Worm (Caenorhabditis elegans): ENCODE data around the gene C25E10.10.

Gene C25E10.10

ce11 chrV:9065915-9066314 lies 9.8 kb upstream of the C25E10.10 start:
- TF ChIP-seq sea-2 (GFP tag; optimal IDR thresholded peaks at IDR 0.05) (no peak), elt-1 (tag; optimal IDR thresholded peaks at IDR 0.05) (peak; percentile 87), aly-2 (tag; optimal IDR thresholded peaks at IDR 0.05) (no peak)

- no peak for TF ChIP-seq pha-4 (tag; optimal IDR thresholded peaks at IDR 0.05)
- no peak for TF ChIP-seq nhr-23 (tag; optimal IDR thresholded peaks at IDR 0.05)
- TF ChIP-seq egl-5 (tag; optimal IDR thresholded peaks at IDR 0.05) = no peak
Measured at ce11 chrV:9065001-9065400, 8.8 kb upstream of the C25E10.10 start.

- no peak for TF ChIP-seq nhr-25 (tag; optimal IDR thresholded peaks at IDR 0.05)
- no peak for TF ChIP-seq snpc-4 (tag; optimal IDR thresholded peaks at IDR 0.05)
- TF ChIP-seq nhr-77 (tag; optimal IDR thresholded peaks at IDR 0.05) = no peak
- peak; percentile 32 for TF ChIP-seq nhr-23 (tag; optimal IDR thresholded peaks at IDR 0.05)
- TF ChIP-seq elt-2 (tag; optimal IDR thresholded peaks at IDR 0.05) = no peak
- no peak for TF ChIP-seq nhr-43 (tag; optimal IDR thresholded peaks at IDR 0.05; ENCODE audit: poor library complexity, severe bottlenecking)
- no peak for TF ChIP-seq ceh-28 (tag; optimal IDR thresholded peaks at IDR 0.05)
- TF ChIP-seq tbx-2 (tag; optimal IDR thresholded peaks at IDR 0.05) = no peak
Measured at ce11 chrV:9063134-9063533, 7.0 kb upstream of the C25E10.10 start.

DNA sequence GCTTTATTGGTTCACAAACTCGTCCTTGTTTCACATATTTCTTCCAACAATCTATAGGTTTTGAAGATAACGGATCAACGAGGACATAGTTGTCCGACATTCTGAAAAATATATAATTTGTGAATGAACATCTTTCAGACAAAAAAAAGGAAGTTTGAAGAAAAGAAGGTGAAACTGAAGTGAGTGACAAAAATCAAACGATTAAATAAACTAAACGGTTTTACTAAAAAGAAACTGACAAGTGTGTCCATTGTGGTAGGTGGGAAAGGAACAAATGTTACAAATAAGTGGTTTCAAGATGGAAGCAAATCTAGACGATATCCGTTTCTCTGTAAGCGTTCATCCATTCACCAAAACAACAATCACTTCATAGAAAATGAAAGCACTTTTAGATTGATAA lies 6.2 kb upstream of the C25E10.10 start, which contains the start of gene C25E10.12:
C25E10.12 (minus strand) TSS at position 101 of the 400 bp plus-strand sequence.
- TF ChIP-seq nhr-67 (tag; optimal IDR thresholded peaks at IDR 0.05) (no peak), fkh-2 (tag; optimal IDR thresholded peaks at IDR 0.05) (no peak), nhr-23 (tag; optimal IDR thresholded peaks at IDR 0.05) (no peak), jun-1 (tag; optimal IDR thresholded peaks at IDR 0.05) (no peak), hmg-11 (tag; optimal IDR thresholded peaks at IDR 0.05) (no peak), unc-62 (GFP tag; optimal IDR thresholded peaks at IDR 0.05) (no peak)

DNA sequence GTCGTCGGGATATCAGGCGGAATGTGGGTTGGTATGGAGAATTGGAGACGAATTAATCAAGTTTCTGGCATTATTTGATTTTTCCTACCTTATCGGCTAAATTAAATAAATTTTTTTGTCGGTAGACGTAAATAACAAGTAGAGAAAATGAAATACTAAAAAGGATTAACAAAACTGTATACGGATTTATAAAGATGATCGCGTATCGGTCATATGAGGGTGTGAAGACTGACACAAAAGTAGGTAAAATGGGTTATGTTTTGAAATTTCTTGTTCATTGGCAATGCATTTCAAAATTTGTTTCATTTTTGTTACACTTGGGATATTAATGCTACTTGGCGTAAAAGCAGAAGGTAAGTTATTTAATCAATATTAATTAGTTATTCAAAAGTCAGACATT lies 3.3 kb upstream of the C25E10.10 start, which contains the start of the genes C25E10.16 and C25E10.13:
C25E10.16 (minus strand) TSS at position 101 of the 400 bp plus-strand sequence.
C25E10.13 (plus strand) TSS at position 256 of the 400 bp plus-strand sequence.
- TF ChIP-seq aly-2 (tag; optimal IDR thresholded peaks at IDR 0.05) = no peak

DNA sequence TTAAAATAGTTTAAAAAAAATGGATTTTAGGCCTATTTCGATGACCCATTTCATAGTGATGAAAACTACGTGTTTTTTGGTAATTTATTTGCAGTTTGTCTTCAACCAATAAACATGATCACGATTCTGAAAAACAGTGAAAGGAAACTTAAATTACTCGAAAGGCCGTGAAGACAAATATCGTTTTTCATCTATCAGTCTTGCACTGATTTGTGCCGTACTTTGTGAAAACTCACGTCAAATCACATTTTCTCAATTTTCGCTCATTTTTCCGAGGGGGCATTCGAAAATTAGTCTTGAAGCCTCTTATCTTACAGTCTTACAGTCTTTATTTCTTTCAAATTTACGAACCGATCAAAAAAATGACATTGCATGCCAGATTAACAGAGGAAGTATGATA lies 2.5 kb upstream of the C25E10.10 start, which contains the start of gene C25E10.11:
C25E10.11 (minus strand) TSS at position 101 of the 400 bp plus-strand sequence.
- no peak for TF ChIP-seq elt-1 (tag; optimal IDR thresholded peaks at IDR 0.05)
- TF ChIP-seq nhr-28 (tag; optimal IDR thresholded peaks at IDR 0.05) = no peak
- TF ChIP-seq lin-39 (tag; optimal IDR thresholded peaks at IDR 0.05) = no peak
- no peak for TF ChIP-seq ZK546.5 (tag; optimal IDR thresholded peaks at IDR 0.05)
- no peak for TF ChIP-seq nhr-77 (tag; optimal IDR thresholded peaks at IDR 0.05)
- no peak for TF ChIP-seq lin-15B (tag; optimal IDR thresholded peaks at IDR 0.05)
- no peak for TF ChIP-seq ceh-82 (tag; optimal IDR thresholded peaks at IDR 0.05)
- TF ChIP-seq ceh-28 (tag; optimal IDR thresholded peaks at IDR 0.05) = no peak
- no peak for TF ChIP-seq lsy-12 (tag; optimal IDR thresholded peaks at IDR 0.05)
- no peak for TF ChIP-seq fkh-2 (tag; optimal IDR thresholded peaks at IDR 0.05)

ce11 chrV:9055644-9056043 lies 509 bp downstream of the C25E10.10 start:
- peak; percentile 47 for TF ChIP-seq nhr-11 (tag; optimal IDR thresholded peaks at IDR 0.05)
- no peak for TF ChIP-seq jun-1 (tag; optimal IDR thresholded peaks at IDR 0.05)

- TF ChIP-seq tbx-2 (tag; optimal IDR thresholded peaks at IDR 0.05) (no peak), nhr-23 (tag; optimal IDR thresholded peaks at IDR 0.05) (no peak), ceh-28 (tag; optimal IDR thresholded peaks at IDR 0.05) (no peak), egl-27 (tag; optimal IDR thresholded peaks at IDR 0.05) (no peak), elt-3 (tag; optimal IDR thresholded peaks at IDR 0.05) (no peak), fos-1 (tag; optimal IDR thresholded peaks at IDR 0.05) (no peak), unc-39 (tag; optimal IDR thresholded peaks at IDR 0.05) (no peak)
Measured at ce11 chrV:9054771-9055170, 1.4 kb downstream of the C25E10.10 start, which contains the start of gene swm-1. swm-1 (minus strand) TSS chrV:9054871.
